Worm (Caenorhabditis elegans): ENCODE data around the gene unc-2.

ce11 chrX:2754036-2754941, 9.0 kb downstream of the unc-2 start:
- TF ChIP-seq lsl-1 (GFP tag; optimal IDR thresholded peaks at IDR 0.05) (no peak), F37B4.10 (GFP tag; IDR thresholded peaks at IDR 0.05) (no peak), let-526 (GFP tag; IDR thresholded peaks at IDR 0.05) (no peak), snpc-4 (GFP tag; optimal IDR thresholded peaks at IDR 0.05) (no peak), snpc-4 (tag; optimal IDR thresholded peaks at IDR 0.05) (no peak), unc-130 (GFP tag; optimal IDR thresholded peaks at IDR 0.05) (no peak), nhr-179 (tag; optimal IDR thresholded peaks at IDR 0.05) (no peak), F57C9.4 (tag; optimal IDR thresholded peaks at IDR 0.05) (no peak), nfya-1 (tag; optimal IDR thresholded peaks at IDR 0.05; ENCODE audit: borderline replicate concordance, insufficient read depth) (no peak), bed-1 (GFP tag; IDR thresholded peaks at IDR 0.05) (no peak), pha-4 (tag; optimal IDR thresholded peaks at IDR 0.05) (no peak), gei-17 (GFP tag; optimal IDR thresholded peaks at IDR 0.05) (no peak), F22D6.2 (tag; optimal IDR thresholded peaks at IDR 0.05) (no peak)
